Worm (Caenorhabditis elegans): ENCODE data around the gene cah-5.

Gene cah-5

DNA sequence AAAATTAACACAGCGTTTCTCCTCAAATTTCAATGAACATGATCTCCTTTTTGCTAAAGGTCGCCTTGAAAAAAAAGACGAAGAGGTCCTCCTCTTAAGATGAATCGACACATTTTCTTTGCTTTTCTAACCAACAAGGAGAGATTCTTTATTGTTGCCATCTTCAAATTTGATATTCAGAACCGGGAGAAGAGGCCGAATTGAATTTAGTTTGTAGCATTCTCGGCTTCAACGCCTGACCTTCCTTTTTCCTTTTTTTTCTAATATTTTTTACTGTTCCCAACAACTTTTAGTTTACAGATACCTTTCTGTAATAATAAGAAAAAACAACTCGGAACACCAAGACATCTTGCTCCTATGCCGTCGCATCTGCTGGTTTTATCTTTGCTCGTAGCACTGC is at the start of gene cah-5:
Gene cah-5, plus strand, starts transcription at position 301 of the 400 bp plus-strand sequence.
- TF ChIP-seq unc-39 (tag; optimal IDR thresholded peaks at IDR 0.05), result no peak
- peak; percentile 26 for TF ChIP-seq ces-1 (GFP tag; optimal IDR thresholded peaks at IDR 0.05)

DNA sequence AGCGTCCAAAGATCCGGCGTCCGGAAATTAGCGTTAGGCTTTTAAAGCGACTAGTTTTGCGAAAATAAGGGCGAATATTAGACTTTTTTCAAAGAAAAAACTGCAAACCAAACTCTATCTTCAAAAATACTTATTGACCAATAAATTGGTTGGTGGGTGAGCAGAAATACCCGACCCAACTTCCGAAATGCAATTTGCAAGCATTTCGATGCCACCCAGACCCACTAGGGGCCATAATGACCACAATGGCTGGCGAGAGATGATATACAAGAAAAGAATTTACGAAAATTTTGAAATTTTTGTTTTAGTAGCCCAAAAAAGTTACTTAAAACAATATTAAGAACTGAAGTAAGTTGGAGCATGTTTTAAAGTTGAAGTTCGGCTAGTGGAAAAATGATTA is 49.7 kb upstream of the cah-5 start:
- TF ChIP-seq ces-1 (GFP tag; optimal IDR thresholded peaks at IDR 0.05), result peak; percentile 84
- TF ChIP-seq lsy-2 (tag; optimal IDR thresholded peaks at IDR 0.05), result no peak

DNA sequence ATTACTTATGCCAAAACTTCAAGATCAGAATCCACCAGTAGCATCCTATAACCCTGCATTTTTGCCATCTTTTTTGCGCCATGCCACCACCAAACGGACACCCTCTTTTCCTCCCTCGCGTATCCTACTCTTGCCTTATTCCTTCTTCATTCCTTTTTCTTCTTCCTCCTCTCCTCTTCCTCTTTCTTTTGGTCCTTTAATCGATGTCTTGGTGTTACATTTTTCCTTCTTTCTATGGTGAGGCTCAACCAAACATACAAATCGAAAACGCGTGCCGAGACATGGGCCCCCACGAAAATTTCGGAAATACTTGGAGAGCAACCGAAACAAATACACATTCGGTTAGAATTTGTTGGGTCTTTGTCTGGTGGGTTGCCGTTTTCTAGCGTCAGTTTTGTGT is 48.5 kb upstream of the cah-5 start:
- TF ChIP-seq ces-1 (GFP tag; optimal IDR thresholded peaks at IDR 0.05) (peak; percentile 42), lin-13 (tag; optimal IDR thresholded peaks at IDR 0.05) (no peak), lin-32 (GFP tag; optimal IDR thresholded peaks at IDR 0.05) (no peak), flh-1 (GFP tag; optimal IDR thresholded peaks at IDR 0.05) (no peak), mls-2 (tag; optimal IDR thresholded peaks at IDR 0.05) (peak; percentile 23)

DNA sequence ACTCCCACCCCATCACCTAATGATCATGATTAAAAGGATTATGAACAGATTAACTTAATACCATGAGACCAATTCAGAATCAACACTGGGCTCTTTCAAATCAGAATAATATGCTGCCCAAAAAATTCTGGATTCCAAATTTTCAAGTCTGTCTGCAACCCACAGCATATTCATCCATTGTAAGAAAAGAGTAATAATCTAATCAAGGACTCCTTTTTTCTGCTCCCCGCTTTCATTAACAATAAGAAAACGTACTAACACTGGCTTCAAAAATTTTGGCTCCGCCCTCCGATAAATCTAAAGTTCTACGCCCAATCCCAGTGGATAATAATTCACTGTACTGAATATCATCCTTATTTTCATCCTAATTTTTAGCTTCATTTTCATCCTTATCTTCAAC is 31.6 kb upstream of the cah-5 start:
- TF ChIP-seq ceh-39 (tag; optimal IDR thresholded peaks at IDR 0.05) (no peak), flh-1 (GFP tag; optimal IDR thresholded peaks at IDR 0.05) (no peak), mep-1 (tag; optimal IDR thresholded peaks at IDR 0.05) (no peak), nhr-237 (tag; optimal IDR thresholded peaks at IDR 0.05) (no peak), drap-1 (GFP tag; optimal IDR thresholded peaks at IDR 0.05) (no peak), unc-120 (tag; optimal IDR thresholded peaks at IDR 0.05; ENCODE audit: poor library complexity, severe bottlenecking) (no peak), cnd-1 (tag; optimal IDR thresholded peaks at IDR 0.05) (no peak), lsy-2 (tag; optimal IDR thresholded peaks at IDR 0.05) (no peak), mls-2 (tag; optimal IDR thresholded peaks at IDR 0.05) (no peak)

DNA sequence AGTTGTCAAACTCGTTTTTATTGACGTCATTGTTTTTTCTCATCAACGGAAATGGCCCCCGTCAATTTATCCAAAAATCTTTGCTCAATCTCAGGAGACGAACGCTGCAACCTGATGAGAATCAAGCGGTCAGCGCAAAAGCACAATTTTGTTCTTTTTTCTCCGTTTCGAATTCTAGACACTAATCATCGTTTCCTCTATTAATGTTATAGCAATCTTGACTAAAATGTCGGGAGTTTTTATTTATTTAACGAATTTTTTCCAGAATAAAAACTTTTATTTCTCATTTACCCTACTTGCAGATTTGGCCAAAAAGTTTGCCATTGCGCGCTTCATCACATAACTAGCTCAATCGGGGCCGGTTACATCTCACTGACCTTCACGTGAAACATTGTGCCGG is 30.5 kb upstream of the cah-5 start, which contains the start of gene F01E11.18:
Gene F01E11.18, plus strand, starts transcription at position 301 of the 400 bp plus-strand sequence.
- no peak for TF ChIP-seq lin-13 (tag; optimal IDR thresholded peaks at IDR 0.05)
- TF ChIP-seq nhr-76 (tag; optimal IDR thresholded peaks at IDR 0.05), result no peak
- no peak for TF ChIP-seq drap-1 (GFP tag; optimal IDR thresholded peaks at IDR 0.05)
- no peak for TF ChIP-seq mls-2 (tag; optimal IDR thresholded peaks at IDR 0.05)

DNA sequence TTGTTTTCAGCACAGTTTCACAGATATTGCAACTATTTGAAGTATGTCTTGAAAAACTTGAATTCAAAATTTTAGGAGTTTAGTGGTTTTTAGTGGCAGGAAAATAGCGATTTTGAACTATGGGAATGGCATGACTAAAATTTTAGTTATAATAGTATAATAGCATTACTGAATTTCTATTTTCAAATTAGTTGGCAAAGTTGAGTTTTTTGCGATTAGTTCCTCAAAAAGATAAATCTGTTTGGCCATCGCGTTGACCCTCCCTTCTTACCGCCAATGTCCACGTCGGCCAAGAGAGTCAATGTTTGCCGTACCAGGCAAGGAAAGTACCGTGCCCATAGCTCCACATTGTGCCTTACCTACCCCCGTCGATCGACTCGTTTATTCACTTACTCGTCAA is 28.4 kb upstream of the cah-5 start, which contains the start of gene ugt-57:
Gene ugt-57, plus strand, starts transcription at position 301 of the 400 bp plus-strand sequence.
- TF ChIP-seq nhr-2 (tag; optimal IDR thresholded peaks at IDR 0.05) (no peak), lin-32 (GFP tag; optimal IDR thresholded peaks at IDR 0.05) (no peak), sptf-1 (tag; optimal IDR thresholded peaks at IDR 0.05) (no peak), nhr-12 (tag; optimal IDR thresholded peaks at IDR 0.05) (no peak), flh-1 (GFP tag; optimal IDR thresholded peaks at IDR 0.05) (no peak), unc-120 (tag; optimal IDR thresholded peaks at IDR 0.05; ENCODE audit: poor library complexity, severe bottlenecking) (no peak), nhr-28 (tag; optimal IDR thresholded peaks at IDR 0.05) (no peak), M03D4.4 (tag; optimal IDR thresholded peaks at IDR 0.05) (no peak), lsy-2 (tag; optimal IDR thresholded peaks at IDR 0.05) (no peak)

DNA sequence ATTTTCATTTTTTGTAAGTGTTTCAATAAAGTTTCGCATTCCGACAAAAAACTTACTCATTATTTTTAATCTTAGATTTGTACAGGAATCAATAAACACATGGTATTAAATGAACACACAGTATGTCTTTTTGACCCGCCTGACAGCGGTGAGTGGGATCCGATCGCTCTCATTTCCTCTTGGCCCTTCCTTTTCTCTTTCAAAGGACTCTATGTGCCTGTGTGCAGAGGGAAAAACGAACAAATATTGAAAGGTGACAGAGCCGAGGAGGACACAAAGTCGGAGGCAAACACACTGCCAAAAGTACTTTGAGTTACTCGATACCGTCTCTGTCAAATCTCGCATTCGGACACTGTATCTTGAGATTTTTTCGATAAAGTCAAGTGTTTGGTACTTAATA is 23.4 kb upstream of the cah-5 start, which contains the start of the genes F01E11.20 and tsp-16:
Gene F01E11.20, minus strand, starts transcription at position 101 of the 400 bp plus-strand sequence.
Gene tsp-16, minus strand, starts transcription at position 173 of the 400 bp plus-strand sequence.
- TF ChIP-seq ztf-11 (tag; optimal IDR thresholded peaks at IDR 0.05) (no peak), cnd-1 (tag; optimal IDR thresholded peaks at IDR 0.05) (no peak)

DNA sequence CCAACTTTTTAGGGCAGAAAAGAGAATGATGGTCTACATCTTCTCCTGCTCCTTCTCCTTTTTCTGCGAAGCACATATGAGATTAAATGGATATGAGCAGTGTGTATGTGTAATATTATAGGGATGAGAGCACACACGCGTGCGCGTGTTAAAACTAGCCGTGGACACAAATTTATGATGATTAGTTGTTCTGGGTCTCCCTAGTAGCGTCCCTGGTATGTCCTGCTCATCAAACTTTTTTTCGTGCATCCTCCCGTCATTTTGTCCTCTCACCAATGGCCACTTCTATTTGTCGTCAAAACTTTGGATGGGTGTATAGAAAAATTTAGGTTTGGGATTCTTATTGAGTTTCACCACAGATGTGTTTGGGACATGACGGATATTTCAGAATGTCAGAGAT is 17.9 kb upstream of the cah-5 start:
- peak; percentile 15 for TF ChIP-seq ces-1 (GFP tag; optimal IDR thresholded peaks at IDR 0.05)
- no peak for TF ChIP-seq ceh-83 (GFP tag; optimal IDR thresholded peaks at IDR 0.05)

DNA sequence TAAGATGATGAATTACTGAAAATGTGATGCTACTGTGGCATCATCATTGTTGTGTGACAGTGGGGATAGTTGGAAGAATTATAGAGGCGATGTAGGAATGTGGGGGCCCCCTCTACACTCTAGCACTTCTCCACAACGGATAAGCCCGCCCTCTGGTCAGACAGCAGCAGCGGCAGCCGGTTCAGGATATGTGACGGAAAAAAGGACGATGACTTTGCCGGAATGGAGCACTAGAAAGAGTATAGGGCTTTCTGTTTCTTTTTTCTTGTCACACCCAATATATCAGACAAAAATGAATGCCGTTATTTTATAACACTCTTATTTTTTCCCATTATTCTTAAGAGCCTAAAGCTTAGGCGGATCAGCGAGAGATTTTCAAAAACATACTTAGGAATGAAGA is 14.4 kb upstream of the cah-5 start, which contains the start of gene tyra-2:
Gene tyra-2, minus strand, starts transcription at position 101 of the 400 bp plus-strand sequence.
- no peak for TF ChIP-seq hlh-1 (tag; optimal IDR thresholded peaks at IDR 0.05)
- TF ChIP-seq unc-120 (tag; optimal IDR thresholded peaks at IDR 0.05; ENCODE audit: poor library complexity, severe bottlenecking), result no peak
- no peak for TF ChIP-seq pha-4 (tag; optimal IDR thresholded peaks at IDR 0.05)
- TF ChIP-seq lsy-2 (tag; optimal IDR thresholded peaks at IDR 0.05), result no peak
- TF ChIP-seq elt-1 (tag; optimal IDR thresholded peaks at IDR 0.05; ENCODE audit: borderline replicate concordance, insufficient read depth), result no peak
- TF ChIP-seq nhr-76 (tag; optimal IDR thresholded peaks at IDR 0.05), result no peak
- no peak for TF ChIP-seq ztf-11 (tag; optimal IDR thresholded peaks at IDR 0.05)
- TF ChIP-seq unc-62 (GFP tag; optimal IDR thresholded peaks at IDR 0.05), result no peak
- no peak for TF ChIP-seq snpc-4 (tag; optimal IDR thresholded peaks at IDR 0.05)
- no peak for TF ChIP-seq drap-1 (GFP tag; optimal IDR thresholded peaks at IDR 0.05)
- no peak for TF ChIP-seq mep-1 (tag; optimal IDR thresholded peaks at IDR 0.05)
- TF ChIP-seq tbx-8 (GFP tag; optimal IDR thresholded peaks at IDR 0.05), result no peak
- no peak for TF ChIP-seq M03D4.4 (tag; optimal IDR thresholded peaks at IDR 0.05)
- TF ChIP-seq unc-39 (tag; optimal IDR thresholded peaks at IDR 0.05), result no peak
